Worm (Caenorhabditis elegans): ENCODE results near the gene K07B1.7.

- no peak for TF ChIP-seq ceh-63 (GFP tag; optimal IDR thresholded peaks at IDR 0.05)
- TF ChIP-seq jun-1 (tag; optimal IDR thresholded peaks at IDR 0.05) = no peak
- no peak for TF ChIP-seq elt-3 (tag; optimal IDR thresholded peaks at IDR 0.05)
- TF ChIP-seq rnt-1 (tag; optimal IDR thresholded peaks at IDR 0.05) = no peak
- TF ChIP-seq unc-98 (GFP tag; IDR thresholded peaks at IDR 0.05) = no peak
- TF ChIP-seq sox-4 (tag; optimal IDR thresholded peaks at IDR 0.05) = no peak
- TF ChIP-seq nhr-237 (tag; optimal IDR thresholded peaks at IDR 0.05) = no peak
- no peak for TF ChIP-seq ztf-4 (tag; optimal IDR thresholded peaks at IDR 0.05)
Measured at ce11 chrV:9349687-9350086, 2.9 kb upstream of the K07B1.7 start, which contains the start of gene srx-47.

All from whole organism, L1 larva.